Fruit fly (Drosophila melanogaster): ENCODE data around the gene CG13308.
A peak's percentile ranks its signal among the peaks of the same experiment; 100 is the strongest.

Gene CG13308

DNA sequence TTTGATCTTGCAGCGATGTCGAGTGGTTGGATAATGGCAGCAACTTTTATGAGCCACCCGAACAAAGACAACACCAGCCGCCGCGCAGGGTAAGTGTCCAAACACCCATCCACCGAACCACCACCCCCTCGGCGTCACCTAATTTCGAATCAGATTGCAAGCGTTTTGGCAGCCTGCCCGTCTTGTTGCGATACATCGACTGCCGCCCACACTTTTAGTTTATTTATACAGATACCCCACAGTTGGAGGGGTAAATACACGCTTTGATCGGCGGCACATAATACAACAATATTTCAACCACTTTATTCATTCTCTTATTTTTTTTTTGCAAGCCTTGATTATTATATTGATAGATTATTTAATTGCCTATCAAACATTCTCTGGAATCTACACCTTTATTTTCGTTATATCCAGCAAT lies 45.3 kb upstream of the CG13308 start (continued):
- TF ChIP-seq onecut (GFP tag; IDR thresholded peaks at IDR 0.05) (0 out of 2 replicates have a peak, but pooled peaks have one; percentile 3), CG8924 (tag; optimal IDR thresholded peaks at IDR 0.05) (no peak), Adf1 (GFP tag; IDR thresholded peaks at IDR 0.05) (0 out of 2 replicates have a peak, but pooled peaks have one; percentile 18), Ada2b (GFP tag; IDR thresholded peaks at IDR 0.05) (no peak), CG8388 (GFP tag; optimal IDR thresholded peaks at IDR 0.05) (no peak), chn (GFP tag; optimal IDR thresholded peaks at IDR 0.05) (peak; percentile 4), CG7987 (GFP tag; optimal IDR thresholded peaks at IDR 0.05) (no peak), CG8944 (GFP tag; optimal IDR thresholded peaks at IDR 0.05) (peak; percentile 28), sna (GFP tag; IDR thresholded peaks at IDR 0.05; ENCODE audit: partially characterized antibody) (no peak), Aef1 (GFP tag; IDR thresholded peaks at IDR 0.05) (peak; percentile 43; the same call in 2 of the 3 replicates), Oli (tag; optimal IDR thresholded peaks at IDR 0.05) (peak; percentile 32), CG11504 (tag; optimal IDR thresholded peaks at IDR 0.05) (peak; percentile 56), corto (GFP tag; optimal IDR thresholded peaks at IDR 0.05) (no peak), ken (GFP tag; IDR thresholded peaks at IDR 0.05) (peak; percentile 73), CG1602 (GFP tag; optimal IDR thresholded peaks at IDR 0.05) (no peak), CG12744 (GFP tag; optimal IDR thresholded peaks at IDR 0.05) (no peak), Sox102F (GFP tag; optimal IDR thresholded peaks at IDR 0.05) (peak; percentile 60), unc-4 (GFP tag; IDR thresholded peaks at IDR 0.05; ENCODE audit: partially characterized antibody) (no peak), CG16815 (GFP tag; optimal IDR thresholded peaks at IDR 0.05) (no peak), ato (GFP tag; IDR thresholded peaks at IDR 0.05; ENCODE audit: partially characterized antibody) (no peak), seq (GFP tag; IDR thresholded peaks at IDR 0.05) (no peak), HLHmδ (GFP tag; optimal IDR thresholded peaks at IDR 0.05) (no peak), Dref (GFP tag; IDR thresholded peaks at IDR 0.05) (no peak), az2 (GFP tag; optimal IDR thresholded peaks at IDR 0.05) (peak; percentile 12), dmrt11E (tag; optimal IDR thresholded peaks at IDR 0.05) (no peak), CG9817 (tag; optimal IDR thresholded peaks at IDR 0.05) (peak; percentile 45), Optix (GFP tag; IDR thresholded peaks at IDR 0.05) (no peak), Hr78 (GFP tag; optimal IDR thresholded peaks at IDR 0.05) (no peak), CG11093 (GFP tag; IDR thresholded peaks at IDR 0.05) (no peak), Rfx (GFP tag; IDR thresholded peaks at IDR 0.05) (peak; percentile 57), Bdp1 (GFP tag; optimal IDR thresholded peaks at IDR 0.05) (peak; percentile 23), Scr (GFP tag; IDR thresholded peaks at IDR 0.05; ENCODE audit: partially characterized antibody) (peak; percentile 59), CG2875 (GFP tag; optimal IDR thresholded peaks at IDR 0.05) (no peak), CG11456 (GFP tag; IDR thresholded peaks at IDR 0.05) (0 out of 3 replicates have a peak, but pooled peaks have one; percentile 65), nom (GFP tag; optimal IDR thresholded peaks at IDR 0.05) (no peak), CG3407 (GFP tag; optimal IDR thresholded peaks at IDR 0.05) (no peak), GATAe (GFP tag; conservative IDR thresholded peaks at IDR 0.05) (no peak), Hmr (GFP tag; optimal IDR thresholded peaks at IDR 0.05) (peak; percentile 42), CG6791 (GFP tag; IDR thresholded peaks at IDR 0.05; ENCODE audit: partially characterized antibody) (no peak), wor (GFP tag; IDR thresholded peaks at IDR 0.05) (no peak), Meics (GFP tag; optimal IDR thresholded peaks at IDR 0.05) (peak; percentile 12), CHES-1-like (GFP tag; optimal IDR thresholded peaks at IDR 0.05) (peak; percentile 35), CG4424 (GFP tag; optimal IDR thresholded peaks at IDR 0.05) (no peak), schlank (tag; optimal IDR thresholded peaks at IDR 0.05) (no peak), H15 (GFP tag; IDR thresholded peaks at IDR 0.05) (peak; percentile 56; the same call in 1 of the 3 replicates), CG6854 (GFP tag; optimal IDR thresholded peaks at IDR 0.05) (no peak), Dfd (GFP tag; optimal IDR thresholded peaks at IDR 0.05) (no peak), CG7745 (tag; optimal IDR thresholded peaks at IDR 0.05) (no peak), CG17385 (GFP tag; optimal IDR thresholded peaks at IDR 0.05) (peak; percentile 54), Nf-YB (GFP tag; optimal IDR thresholded peaks at IDR 0.05) (no peak)
